Fruit fly (Drosophila melanogaster): Measurements from ENCODE around the gene CG8360.

Gene CG8360

dm6 chr2L:8211070-8211469 lies 1.7 kb upstream of the CG8360 start, which contains the start of gene Ssb-c31a (continued):
- TF ChIP-seq oc (tag; optimal IDR thresholded peaks at IDR 0.05) (no peak), CG2199 (GFP tag; IDR thresholded peaks at IDR 0.05) (no peak), HLHmδ (GFP tag; optimal IDR thresholded peaks at IDR 0.05) (no peak), grau (tag; optimal IDR thresholded peaks at IDR 0.05) (peak; percentile 61), tna (GFP tag; IDR thresholded peaks at IDR 0.05; ENCODE audit: partially characterized antibody) (no peak), CG32772 (GFP tag; IDR thresholded peaks at IDR 0.05) (no peak), pros (GFP tag; optimal IDR thresholded peaks at IDR 0.05) (no peak), Dip3 (GFP tag; optimal IDR thresholded peaks at IDR 0.05) (peak; percentile 44), wek (GFP tag; optimal IDR thresholded peaks at IDR 0.05) (no peak), CG7786 (GFP tag; optimal IDR thresholded peaks at IDR 0.05) (peak; percentile 53), NC2α (GFP tag; optimal IDR thresholded peaks at IDR 0.05) (no peak), Hmr (GFP tag; optimal IDR thresholded peaks at IDR 0.05) (peak; percentile 65), CG12769 (tag; optimal IDR thresholded peaks at IDR 0.05) (peak; percentile 41), Oli (tag; optimal IDR thresholded peaks at IDR 0.05) (peak; percentile 19), Abd-B (GFP tag; optimal IDR thresholded peaks at IDR 0.05) (peak; percentile 28), ap (GFP tag; IDR thresholded peaks at IDR 0.05) (no peak), CG18262 (tag; optimal IDR thresholded peaks at IDR 0.05) (peak; percentile 58), salm (tag; optimal IDR thresholded peaks at IDR 0.05) (no peak), Ptx1 (GFP tag; IDR thresholded peaks at IDR 0.05) (peak; percentile 35; the same call in 1 of the 2 replicates), CG3847 (GFP tag; IDR thresholded peaks at IDR 0.05) (peak; percentile 81), CG11085 (GFP tag; IDR thresholded peaks at IDR 0.05) (no peak), Awh (GFP tag; IDR thresholded peaks at IDR 0.05) (no peak), CG10321 (GFP tag; IDR thresholded peaks at IDR 0.05) (no peak), Myb (GFP tag; optimal IDR thresholded peaks at IDR 0.05) (peak; percentile 35), CG8281 (tag; optimal IDR thresholded peaks at IDR 0.05) (no peak), pita (GFP tag; optimal IDR thresholded peaks at IDR 0.05) (no peak), CG6654 (GFP tag; optimal IDR thresholded peaks at IDR 0.05) (no peak), CG34376 (GFP tag; optimal IDR thresholded peaks at IDR 0.05) (peak; percentile 64), CG18011 (GFP tag; optimal IDR thresholded peaks at IDR 0.05) (peak; percentile 20), wor (GFP tag; IDR thresholded peaks at IDR 0.05) (no peak), H15 (GFP tag; IDR thresholded peaks at IDR 0.05) (no peak), Hr51 (GFP tag; optimal IDR thresholded peaks at IDR 0.05) (peak; percentile 31 to 48), Tbp (GFP tag; optimal IDR thresholded peaks at IDR 0.05) (no peak), CG2889 (GFP tag; IDR thresholded peaks at IDR 0.05) (no peak), CG13287 (GFP tag; IDR thresholded peaks at IDR 0.05; ENCODE audit: partially characterized antibody) (peak; percentile 88), lola (GFP tag; optimal IDR thresholded peaks at IDR 0.05) (peak in 1 of 3 experiments; percentile 47), CG6175 (GFP tag; IDR thresholded peaks at IDR 0.05) (no peak), lbe (GFP tag; optimal IDR thresholded peaks at IDR 0.05) (peak; percentile 73), ken (GFP tag; IDR thresholded peaks at IDR 0.05) (no peak), HHEX (GFP tag; optimal IDR thresholded peaks at IDR 0.05) (peak; percentile 51), eve (GFP tag; optimal IDR thresholded peaks at IDR 0.05) (no peak), tgo (GFP tag; IDR thresholded peaks at IDR 0.05) (peak; percentile 47; the same call in 1 of the 3 replicates), prd (optimal IDR thresholded peaks at IDR 0.05) (no peak), prd (GFP tag; IDR thresholded peaks at IDR 0.05) (peak; percentile 31; the same call in 1 of the 3 replicates), en (GFP tag; optimal IDR thresholded peaks at IDR 0.05) (no peak), GATAe (GFP tag; conservative IDR thresholded peaks at IDR 0.05) (peak; percentile 68), CG13123 (GFP tag; optimal IDR thresholded peaks at IDR 0.05) (peak; percentile 37), CG17361 (GFP tag; IDR thresholded peaks at IDR 0.05) (peak; percentile 59; the same call in 2 of the 3 replicates), CG10147 (GFP tag; optimal IDR thresholded peaks at IDR 0.05) (peak; percentile 61), nom (GFP tag; optimal IDR thresholded peaks at IDR 0.05) (peak; percentile 35), CG6272 (GFP tag; IDR thresholded peaks at IDR 0.05) (no peak)
